Worm (Caenorhabditis elegans) whole organism, mixed stage, embryonic: Measurements from ENCODE around the gene pgph-2.

Experiments
- bed-3 ChIP-seq: fragments of 200-800 bp; sonication (Bioruptor generic); optimal IDR thresholded peaks from 3 replicates; lab custom pipeline; 2018; ENCODE audit warnings: mild to moderate bottlenecking, missing genetic modification characterization, moderate library complexity, missing compliant biosample characterization
- ces-1 ChIP-seq: fragments of 150-350 bp; optimal IDR thresholded peaks from 2 replicates; lab custom pipeline; 2014; ENCODE audit warnings: missing biosample characterization, missing genetic modification reagents, missing genetic modification characterization
- elt-1 ChIP-seq: sonication (generic microtip); optimal IDR thresholded peaks from 2 replicates; lab custom pipeline; 2017; ENCODE audit warnings: missing genetic modification characterization, mild to moderate bottlenecking, missing compliant biosample characterization, antibody characterized with exemption, moderate library complexity, borderline replicate concordance; ENCODE audit not compliant: insufficient read depth
- elt-3 ChIP-seq: fragments of 150-350 bp; optimal IDR thresholded peaks from 2 replicates; lab custom pipeline; 2014; ENCODE audit warnings: missing biosample characterization, missing genetic modification characterization
- lin-13 ChIP-seq: fragments of 150-350 bp; optimal IDR thresholded peaks from 2 replicates; lab custom pipeline; 2014; ENCODE audit warnings: missing biosample characterization, missing genetic modification characterization
- mab-5 ChIP-seq: fragments of 150-350 bp; optimal IDR thresholded peaks from 2 replicates; lab custom pipeline; 2014; ENCODE audit warnings: missing biosample characterization, missing genetic modification characterization
- nhr-28 ChIP-seq: fragments of 150-350 bp; optimal IDR thresholded peaks from 2 replicates; lab custom pipeline; 2014; ENCODE audit warnings: missing biosample characterization, missing genetic modification characterization
- sem-2 ChIP-seq: fragments of 200-800 bp; sonication (Bioruptor generic); optimal IDR thresholded peaks from 2 replicates; lab custom pipeline; 2018; ENCODE audit warnings: mild to moderate bottlenecking, missing genetic modification characterization, missing compliant biosample characterization
- snpc-4 ChIP-seq: fragments of 150-350 bp; optimal IDR thresholded peaks from 2 replicates; lab custom pipeline; 2014; ENCODE audit warnings: missing biosample characterization, missing genetic modification characterization
- sptf-1 ChIP-seq: sonication (generic microtip); optimal IDR thresholded peaks from 2 replicates; lab custom pipeline; 2017; ENCODE audit warnings: mild to moderate bottlenecking, missing genetic modification characterization, moderate library complexity, missing compliant biosample characterization
- ztf-11 ChIP-seq: fragments of 150-350 bp; optimal IDR thresholded peaks from 2 replicates; lab custom pipeline; 2014; ENCODE audit warnings: missing biosample characterization, missing genetic modification characterization

ce11 chrV:5782687-5783086 lies 17.8 kb downstream of the pgph-2 start, which contains the start of gene fbxa-183:
- no peak for TF ChIP-seq mab-5 (tag; lab: Kevin White, UChicago)
- TF ChIP-seq bed-3 (GFP tag; lab: Kevin White, UChicago) = no peak
- no peak for TF ChIP-seq ces-1 (GFP tag; lab: Kevin White, UChicago)
- no peak for TF ChIP-seq elt-1 (tag; lab: Kevin White, UChicago)
- no peak for TF ChIP-seq sem-2 (GFP tag; lab: Kevin White, UChicago)
- TF ChIP-seq snpc-4 (tag; lab: Kevin White, UChicago) = no peak
- no peak for TF ChIP-seq sptf-1 (tag; lab: Kevin White, UChicago)
- no peak for TF ChIP-seq ztf-11 (tag; lab: Kevin White, UChicago)
- no peak for TF ChIP-seq nhr-28
- TF ChIP-seq lin-13 = no peak
- no peak for TF ChIP-seq elt-3
